Worm (Caenorhabditis elegans): ENCODE measurements around the gene dna-2.

dna-2 gene

DNA sequence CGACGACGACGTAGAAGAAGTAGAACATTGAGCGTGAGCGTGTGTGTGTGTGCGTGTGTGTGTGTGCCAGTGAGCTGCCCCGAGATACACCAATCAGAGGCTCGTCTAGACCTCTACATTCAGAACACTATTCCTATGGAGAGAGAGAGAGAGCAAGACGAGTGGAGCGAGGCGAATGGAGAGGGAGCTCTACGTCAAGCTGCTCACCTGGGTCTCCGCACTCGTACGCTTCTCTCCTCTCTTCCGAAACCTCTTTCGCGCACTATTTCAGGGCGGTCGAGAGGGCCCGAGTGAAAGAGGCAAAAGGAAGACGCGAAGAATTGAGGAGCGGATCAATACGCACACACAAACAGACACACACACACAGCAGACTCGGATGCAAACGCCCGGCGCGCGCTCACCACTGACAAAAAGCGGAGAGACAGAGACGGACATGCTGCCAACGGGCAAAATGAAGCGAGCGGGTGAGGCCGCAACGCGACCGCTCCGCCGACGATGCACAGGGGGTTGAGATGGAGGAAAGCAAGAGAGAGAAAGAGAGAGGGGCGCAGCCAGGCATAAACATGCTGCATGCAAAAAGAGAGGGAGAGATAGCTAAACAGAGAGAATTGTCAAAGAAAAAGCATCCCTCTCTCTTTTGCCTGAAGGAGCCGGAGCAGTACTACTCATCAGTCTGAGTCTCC lies 28.6 kb upstream of the dna-2 start:
- TF ChIP-seq swsn-7 (tag; optimal IDR thresholded peaks at IDR 0.05) (peak; percentile 94), nhr-77 (tag; optimal IDR thresholded peaks at IDR 0.05) (peak; percentile 89), sptf-1 (tag; optimal IDR thresholded peaks at IDR 0.05) (no peak), rnt-1 (tag; optimal IDR thresholded peaks at IDR 0.05) (peak; percentile 45), hlh-17 (GFP tag; optimal IDR thresholded peaks at IDR 0.05; ENCODE audit: borderline replicate concordance) (no peak), ceh-82 (tag; optimal IDR thresholded peaks at IDR 0.05) (peak; percentile 54 to 80 (median 73)), lin-35 (GFP tag; optimal IDR thresholded peaks at IDR 0.05) (peak; percentile 54 to 59), zag-1 (tag; optimal IDR thresholded peaks at IDR 0.05) (no peak), dsc-1 (tag; optimal IDR thresholded peaks at IDR 0.05) (peak; percentile 70), pqm-1 (tag; optimal IDR thresholded peaks at IDR 0.05) (no peak), snu-23 (GFP tag; optimal IDR thresholded peaks at IDR 0.05) (peak; percentile 90), snpc-4 (tag; optimal IDR thresholded peaks at IDR 0.05) (peak; percentile 53), nhr-84 (tag; optimal IDR thresholded peaks at IDR 0.05) (no peak), hpl-2 (GFP tag; optimal IDR thresholded peaks at IDR 0.05) (no peak), efl-3 (GFP tag; optimal IDR thresholded peaks at IDR 0.05) (no peak), hlh-4 (tag; optimal IDR thresholded peaks at IDR 0.05) (no peak), blmp-1 (tag; optimal IDR thresholded peaks at IDR 0.05) (peak; percentile 38), jun-1 (tag; optimal IDR thresholded peaks at IDR 0.05) (peak; percentile 69), xbp-1 (tag; optimal IDR thresholded peaks at IDR 0.05) (peak; percentile 67), tbx-2 (tag; optimal IDR thresholded peaks at IDR 0.05) (peak; percentile 86), lin-39 (tag; optimal IDR thresholded peaks at IDR 0.05) (peak; percentile 8), ceh-8 (GFP tag; optimal IDR thresholded peaks at IDR 0.05) (peak; percentile 56), ama-1 (optimal IDR thresholded peaks at IDR 0.05) (peak; percentile 39), vab-15 (tag; optimal IDR thresholded peaks at IDR 0.05) (no peak), alr-1 (tag; optimal IDR thresholded peaks at IDR 0.05; ENCODE audit: borderline replicate concordance) (no peak), lin-15B (tag; optimal IDR thresholded peaks at IDR 0.05) (peak; percentile 38), nhr-11 (tag; optimal IDR thresholded peaks at IDR 0.05) (no peak), lin-13 (GFP tag; optimal IDR thresholded peaks at IDR 0.05) (peak; percentile 59), fkh-8 (tag; optimal IDR thresholded peaks at IDR 0.05) (peak; percentile 91), elt-3 (tag; optimal IDR thresholded peaks at IDR 0.05) (peak in 1 of 6 experiments; percentile 13), C16A3.4 (tag; optimal IDR thresholded peaks at IDR 0.05) (peak; percentile 75), unc-30 (tag; optimal IDR thresholded peaks at IDR 0.05) (no peak), nhr-28 (tag; optimal IDR thresholded peaks at IDR 0.05) (no peak), nhr-237 (tag; optimal IDR thresholded peaks at IDR 0.05) (no peak), egl-13 (tag; optimal IDR thresholded peaks at IDR 0.05) (peak; percentile 78), mep-1 (tag; optimal IDR thresholded peaks at IDR 0.05) (peak; percentile 31), ces-1 (GFP tag; optimal IDR thresholded peaks at IDR 0.05) (no peak), lir-3 (tag; optimal IDR thresholded peaks at IDR 0.05; ENCODE audit: poor library complexity) (peak; percentile 52), aly-2 (tag; optimal IDR thresholded peaks at IDR 0.05) (peak; percentile 37), Y116A8C.19 (tag; optimal IDR thresholded peaks at IDR 0.05; ENCODE audit: borderline replicate concordance) (no peak), fkh-10 (GFP tag; optimal IDR thresholded peaks at IDR 0.05) (peak; percentile 55), egl-27 (tag; optimal IDR thresholded peaks at IDR 0.05) (peak; percentile 49 to 64), ets-5 (GFP tag; IDR thresholded peaks at IDR 0.05) (no peak), nhr-71 (tag; optimal IDR thresholded peaks at IDR 0.05) (peak; percentile 96), unc-98 (GFP tag; IDR thresholded peaks at IDR 0.05) (no peak), ztf-4 (tag; optimal IDR thresholded peaks at IDR 0.05) (peak; percentile 92), mdl-1 (tag; optimal IDR thresholded peaks at IDR 0.05) (peak in 1 of 2 experiments; percentile 54), nhr-20 (tag; optimal IDR thresholded peaks at IDR 0.05) (peak; percentile 82), fkh-4 (tag; optimal IDR thresholded peaks at IDR 0.05; ENCODE audit: borderline replicate concordance) (peak; percentile 19), nhr-19 (GFP tag; conservative IDR thresholded peaks at IDR 0.05) (peak; percentile 67; the same call in 1 of the 2 replicates), unc-86 (tag; optimal IDR thresholded peaks at IDR 0.05) (peak; percentile 93), sox-4 (tag; optimal IDR thresholded peaks at IDR 0.05) (peak; percentile 30)

Data from whole organism, L1 larva.